Worm (Caenorhabditis elegans): Measurements from ENCODE around the gene spp-28.

DNA sequence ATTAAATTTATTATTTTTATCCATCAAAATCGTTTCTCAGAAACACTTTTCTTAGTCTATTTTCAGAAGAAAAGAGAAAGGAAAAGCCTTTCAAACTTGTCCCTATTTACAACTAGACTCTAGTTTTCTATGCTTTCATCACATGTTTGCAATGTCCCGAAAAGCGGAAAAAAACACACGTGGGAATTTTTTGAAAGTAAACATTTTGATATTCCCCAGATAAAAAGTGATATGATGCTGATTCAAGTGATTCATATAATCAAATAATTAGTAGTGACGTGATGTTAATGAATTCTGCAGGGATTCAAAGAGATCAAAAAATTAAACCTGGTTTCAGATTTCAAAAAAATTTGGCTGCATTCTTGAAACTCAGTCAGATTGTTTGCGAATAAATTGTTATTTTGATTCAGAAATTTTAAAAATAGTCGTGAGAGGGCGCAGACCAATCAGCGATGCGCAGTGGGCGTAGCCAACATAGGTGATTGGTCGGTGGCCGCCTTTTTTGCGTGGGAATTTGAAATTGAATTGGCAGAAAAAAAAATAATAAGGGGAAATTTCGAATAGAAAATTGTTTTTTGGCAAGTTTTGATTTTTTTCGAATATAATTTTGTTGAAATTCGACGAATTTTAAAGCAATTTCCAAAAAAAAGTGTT lies 44.6 kb upstream of the spp-28 start:
- TF ChIP-seq nhr-11 (tag; optimal IDR thresholded peaks at IDR 0.05), result no peak
- TF ChIP-seq nfya-1 (tag; optimal IDR thresholded peaks at IDR 0.05), result peak; percentile 88
- no peak for TF ChIP-seq lim-6 (tag; optimal IDR thresholded peaks at IDR 0.05)
- TF ChIP-seq tbx-2 (tag; optimal IDR thresholded peaks at IDR 0.05), result no peak
- TF ChIP-seq dmd-4 (tag; optimal IDR thresholded peaks at IDR 0.05; ENCODE audit: borderline replicate concordance), result no peak
- TF ChIP-seq ama-1 (optimal IDR thresholded peaks at IDR 0.05), result no peak
- no peak for TF ChIP-seq rnt-1 (tag; optimal IDR thresholded peaks at IDR 0.05)
- no peak for TF ChIP-seq fax-1 (tag; optimal IDR thresholded peaks at IDR 0.05)
- no peak for TF ChIP-seq fkh-10 (GFP tag; optimal IDR thresholded peaks at IDR 0.05)
